Fruit fly (Drosophila melanogaster) ovary, adult (tissue): Measurements from ENCODE around the gene Inx6.
"Not testable (repeated sequence)": the region's sequence is repeated elsewhere in the genome, so short reads cannot be mapped to it uniquely, and the experiment has no call there.

Source experiments
- CG17801 ChIP-seq: fragments of 200-800 bp; optimal IDR thresholded peaks from 2 replicates; lab custom pipeline; 2019; ENCODE audit warnings: missing biosample characterization, mild to moderate bottlenecking, missing genetic modification characterization, moderate library complexity; ENCODE audit not compliant: partially characterized antibody

Inx6 gene

DNA sequence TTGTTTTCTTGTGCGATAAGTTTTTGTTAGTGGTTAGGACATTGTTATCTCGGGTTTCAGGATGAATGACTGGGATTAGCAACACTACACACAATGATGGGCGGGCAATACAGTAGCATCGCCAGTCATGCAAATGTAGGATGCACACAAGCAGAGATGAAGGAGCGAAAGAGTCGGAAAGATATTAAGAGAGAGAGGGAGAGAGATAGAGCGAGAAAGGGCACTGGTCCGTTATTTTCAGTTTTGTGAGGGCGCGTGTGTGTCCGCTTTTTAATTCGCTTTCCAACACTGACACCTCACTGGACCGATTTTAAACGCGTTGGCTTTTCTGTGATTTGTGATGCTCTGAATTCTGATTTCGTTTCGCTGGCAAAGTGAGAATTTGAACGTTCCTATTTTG is 37.9 kb downstream of the Inx6 start:
- no peak for TF ChIP-seq CG17801 (GFP tag; lab: Kevin White, UChicago)

- TF ChIP-seq CG17801 (GFP tag; lab: Kevin White, UChicago) = not testable (repeated sequence)
Observed at dm6 chrX:20224920-20225319, 44.6 kb downstream of the Inx6 start, which contains the start of gene Sdic4. TSS of gene Sdic4 (minus strand) at chrX:20225020.
